Worm (Caenorhabditis elegans) whole organism, L2 larva: ENCODE measurements around the gene F48F5.6.

Experiments
- aly-2 ChIP-seq: fragments of 150-350 bp; optimal IDR thresholded peaks from 2 replicates; lab custom pipeline; 2014; ENCODE audit warnings: missing biosample characterization, missing genetic modification characterization
- blmp-1 ChIP-seq: sonication (generic microtip); optimal IDR thresholded peaks from 2 replicates; lab custom pipeline; 2017; ENCODE audit warnings: missing genetic modification characterization, mild to moderate bottlenecking, missing compliant biosample characterization, antibody characterized with exemption, moderate library complexity; ENCODE audit not compliant: insufficient read depth
- crh-2 ChIP-seq: sonication (generic microtip); optimal IDR thresholded peaks from 2 replicates; lab custom pipeline; 2017; ENCODE audit warnings: missing biosample characterization, missing genetic modification characterization
- lin-13 ChIP-seq: fragments of 150-350 bp; optimal IDR thresholded peaks from 2 replicates; lab custom pipeline; 2014; ENCODE audit warnings: missing biosample characterization, missing genetic modification reagents, missing genetic modification characterization
- lsy-2 ChIP-seq, 2 experiments: fragments of 150-350 bp in 1 of 2; sonication (generic microtip) in 1 of 2; optimal IDR thresholded peaks; 2 replicates each; lab custom pipeline; 2014 to 2017; ENCODE audit warnings: missing biosample characterization in 2 of 2, missing genetic modification characterization in 2 of 2
- mdl-1 ChIP-seq, 2 experiments: fragments of 150-350 bp in 1 of 2; sonication (generic microtip) in 1 of 2; optimal IDR thresholded peaks; 2 replicates each; lab custom pipeline; 2017; ENCODE audit warnings: missing biosample characterization in 2 of 2, missing genetic modification characterization in 2 of 2
- nhr-237 ChIP-seq: fragments of 150-350 bp; optimal IDR thresholded peaks from 2 replicates; lab custom pipeline; 2014; ENCODE audit warnings: missing biosample characterization, missing genetic modification characterization
- nhr-77 ChIP-seq: fragments of 150-350 bp; optimal IDR thresholded peaks from 2 replicates; lab custom pipeline; 2014; ENCODE audit warnings: missing biosample characterization, missing genetic modification characterization
- snpc-4 ChIP-seq: fragments of 150-350 bp; optimal IDR thresholded peaks from 2 replicates; lab custom pipeline; 2014; ENCODE audit warnings: missing biosample characterization, missing genetic modification characterization

ce11 chrV:20445898-20446297 is 7.1 kb downstream of the F48F5.6 start:
- TF ChIP-seq nhr-237 (tag; lab: Kevin White, UChicago), result no peak
- TF ChIP-seq nhr-77 (tag; lab: Kevin White, UChicago), result no peak
- no peak for TF ChIP-seq crh-2
- TF ChIP-seq blmp-1 (tag; lab: Kevin White, UChicago), result no peak
- no peak for TF ChIP-seq aly-2
- TF ChIP-seq snpc-4, result no peak
- TF ChIP-seq lin-13, result no peak
- TF ChIP-seq mdl-1 (tag; optimal IDR thresholded peaks at IDR 0.05; lab: Kevin White, UChicago), result no peak
- no peak for TF ChIP-seq lsy-2 (tag; optimal IDR thresholded peaks at IDR 0.05; lab: Kevin White, UChicago)
